Worm (Caenorhabditis elegans) whole organism, young adult: Measurements from ENCODE around the gene F42H10.2.
A peak's percentile ranks its signal among the peaks of the same experiment; 100 is the strongest.

Experiments used
- B0336.3 ChIP-seq: fragments of 200-800 bp; sonication (Bioruptor generic); IDR thresholded peaks from 2 replicates; pipeline ENCODE4 v1.3.6; 2022; ENCODE audit warnings: missing genetic modification characterization, missing compliant biosample characterization
- F10E7.11 ChIP-seq: sonication (generic microtip); optimal IDR thresholded peaks from 2 replicates; lab custom pipeline; 2017; ENCODE audit warnings: mild to moderate bottlenecking, missing genetic modification characterization, moderate library complexity, missing compliant biosample characterization
- K12H6.12 ChIP-seq: fragments of 200-800 bp; sonication (Bioruptor generic); optimal IDR thresholded peaks from 2 replicates; lab custom pipeline; 2018; ENCODE audit warnings: mild to moderate bottlenecking, missing genetic modification characterization, missing compliant biosample characterization
- T26A5.8 ChIP-seq: sonication (generic microtip); optimal IDR thresholded peaks from 2 replicates; lab custom pipeline; 2016; ENCODE audit warnings: missing genetic modification characterization, missing compliant biosample characterization
- Y53G8AR.9 ChIP-seq: fragments of 200-800 bp; sonication (Bioruptor generic); conservative IDR thresholded peaks from 2 replicates; pipeline ENCODE4 v1.3.6; 2022; ENCODE audit warnings: missing genetic modification reagents, missing genetic modification characterization, missing compliant biosample characterization
- Y56A3A.18 ChIP-seq: fragments of 200-800 bp; sonication (Bioruptor generic); IDR thresholded peaks from 2 replicates; pipeline ENCODE4 v1.3.6; 2022; ENCODE audit warnings: missing genetic modification reagents, missing genetic modification characterization, missing compliant biosample characterization
- aptf-3 ChIP-seq: fragments of 200-800 bp; sonication (Bioruptor generic); IDR thresholded peaks from 2 replicates; pipeline ENCODE4 v1.3.6; 2022; ENCODE audit warnings: missing genetic modification characterization, missing compliant biosample characterization
- attf-5 ChIP-seq: fragments of 200-800 bp; sonication (Bioruptor generic); optimal IDR thresholded peaks from 2 replicates; lab custom pipeline; 2018; ENCODE audit warnings: mild to moderate bottlenecking, missing genetic modification characterization, missing compliant biosample characterization
- cebp-1 ChIP-seq, 2 experiments: fragments of 200-800 bp in 1 of 2; sonication (Bioruptor generic) in 1 of 2; sonication (generic microtip) in 1 of 2; IDR thresholded peaks in 1 of 2; optimal IDR thresholded peaks in 1 of 2; 2 replicates each; pipeline versions ENCODE4 v1.3.6 to Lab custom; 2017 to 2022; ENCODE audit warnings: missing compliant biosample characterization in 2 of 2, missing genetic modification characterization in 2 of 2, mild to moderate bottlenecking in 1 of 2, missing genetic modification reagents in 1 of 2, moderate library complexity in 1 of 2
- cebp-2 ChIP-seq: fragments of 200-800 bp; sonication (Bioruptor generic); IDR thresholded peaks from 2 replicates; pipeline ENCODE4 v1.3.6; 2022; ENCODE audit warnings: missing genetic modification characterization, missing compliant biosample characterization
- ceh-27 ChIP-seq: fragments of 200-800 bp; sonication (Bioruptor generic); optimal IDR thresholded peaks from 2 replicates; lab custom pipeline; 2018; ENCODE audit warnings: mild to moderate bottlenecking, missing genetic modification characterization, moderate library complexity, missing compliant biosample characterization
- chd-7 ChIP-seq: sonication (generic microtip); optimal IDR thresholded peaks from 2 replicates; lab custom pipeline; 2016; ENCODE audit warnings: mild to moderate bottlenecking, missing genetic modification characterization, moderate library complexity, missing compliant biosample characterization
- fkh-3 ChIP-seq: sonication (generic microtip); optimal IDR thresholded peaks from 2 replicates; lab custom pipeline; 2016; ENCODE audit warnings: mild to moderate bottlenecking, missing genetic modification characterization, missing compliant biosample characterization
- him-1 ChIP-seq: sonication (generic microtip); optimal IDR thresholded peaks from 2 replicates; lab custom pipeline; 2016; ENCODE audit warnings: missing genotype, missing genetic modification reagents, missing genetic modification characterization, missing compliant biosample characterization
- hlh-12 ChIP-seq: sonication (generic microtip); optimal IDR thresholded peaks from 2 replicates; lab custom pipeline; 2016; ENCODE audit warnings: missing genetic modification characterization, missing compliant biosample characterization
- hmg-20 ChIP-seq: fragments of 200-800 bp; sonication (Bioruptor generic); IDR thresholded peaks from 2 replicates; pipeline ENCODE4 v1.3.6; 2022; ENCODE audit warnings: missing genetic modification reagents, missing genetic modification characterization, missing compliant biosample characterization
- hrde-1 ChIP-seq: sonication (generic microtip); optimal IDR thresholded peaks from 2 replicates; lab custom pipeline; 2016; ENCODE audit warnings: missing genetic modification characterization, mild to moderate bottlenecking, missing compliant biosample characterization, moderate library complexity, missing genotype, missing genetic modification reagents, borderline replicate concordance
- let-607 ChIP-seq, 2 experiments: fragments of 200-800 bp in 1 of 2; sonication (Bioruptor generic) in 1 of 2; sonication (generic microtip) in 1 of 2; optimal IDR thresholded peaks; 2 replicates each; lab custom pipeline; 2016 to 2018; ENCODE audit warnings: mild to moderate bottlenecking in 2 of 2, missing compliant biosample characterization in 2 of 2, missing genetic modification characterization in 2 of 2, moderate library complexity in 2 of 2, missing genotype in 1 of 2
- lin-26 ChIP-seq: fragments of 200-800 bp; sonication (Bioruptor generic); IDR thresholded peaks from 2 replicates; pipeline ENCODE4 v1.3.6; 2022; ENCODE audit warnings: missing genetic modification reagents, missing genetic modification characterization, missing compliant biosample characterization
- lin-40 ChIP-seq: sonication (generic microtip); optimal IDR thresholded peaks from 2 replicates; lab custom pipeline; 2016; ENCODE audit warnings: missing genetic modification characterization, mild to moderate bottlenecking, missing compliant biosample characterization, missing genotype, missing genetic modification reagents
- mcd-1 ChIP-seq: fragments of 200-800 bp; sonication (Bioruptor generic); IDR thresholded peaks from 2 replicates; pipeline ENCODE4 v1.3.6; 2022; ENCODE audit warnings: missing genetic modification reagents, missing genetic modification characterization, missing compliant biosample characterization
- nfya-1 ChIP-seq: sonication (generic microtip); optimal IDR thresholded peaks from 2 replicates; lab custom pipeline; 2017; ENCODE audit warnings: antibody characterized with exemption, missing compliant biosample characterization, missing genetic modification characterization, borderline replicate concordance; ENCODE audit not compliant: insufficient read depth
- rec-8 ChIP-seq, 2 experiments: sonication (generic microtip); optimal IDR thresholded peaks; 2 replicates each; lab custom pipeline; 2016; ENCODE audit warnings: mild to moderate bottlenecking in 2 of 2, missing genetic modification characterization in 2 of 2, missing genetic modification reagents in 2 of 2, missing genotype in 2 of 2, missing biosample characterization in 1 of 2, missing compliant biosample characterization in 1 of 2, moderate library complexity in 1 of 2
- snpc-1.3 ChIP-seq: sonication (generic microtip); optimal IDR thresholded peaks from 2 replicates; lab custom pipeline; 2017; ENCODE audit warnings: missing genetic modification characterization, mild to moderate bottlenecking, missing compliant biosample characterization, antibody characterized with exemption, moderate library complexity, missing genotype, missing genetic modification reagents; ENCODE audit not compliant: insufficient read depth
- snpc-3.4 ChIP-seq: sonication (generic microtip); optimal IDR thresholded peaks from 2 replicates; lab custom pipeline; 2017; ENCODE audit warnings: missing genetic modification characterization, mild to moderate bottlenecking, missing compliant biosample characterization, antibody characterized with exemption, moderate library complexity, missing genotype, missing genetic modification reagents
- sptf-2 ChIP-seq: fragments of 200-800 bp; sonication (Bioruptor generic); optimal IDR thresholded peaks from 2 replicates; lab custom pipeline; 2018; ENCODE audit warnings: mild to moderate bottlenecking, missing genetic modification characterization, missing compliant biosample characterization
- tbp1 ChIP-seq: fragments of 200-800 bp; sonication (Bioruptor generic); optimal IDR thresholded peaks from 2 replicates; lab custom pipeline; 2018; ENCODE audit warnings: mild to moderate bottlenecking, missing genetic modification characterization, missing compliant biosample characterization
- unc-62 ChIP-seq: fragments of 150-350 bp; optimal IDR thresholded peaks from 2 replicates; lab custom pipeline; 2014; ENCODE audit warnings: missing biosample characterization, missing genetic modification reagents, missing genetic modification characterization
- zim-3 ChIP-seq: sonication (generic microtip); optimal IDR thresholded peaks from 2 replicates; lab custom pipeline; 2017; ENCODE audit warnings: mild to moderate bottlenecking, missing genetic modification characterization, moderate library complexity, missing compliant biosample characterization
- ztf-26 ChIP-seq: sonication (generic microtip); optimal IDR thresholded peaks from 2 replicates; lab custom pipeline; 2017; ENCODE audit warnings: missing genetic modification characterization, missing compliant biosample characterization

The F42H10.2 gene

DNA sequence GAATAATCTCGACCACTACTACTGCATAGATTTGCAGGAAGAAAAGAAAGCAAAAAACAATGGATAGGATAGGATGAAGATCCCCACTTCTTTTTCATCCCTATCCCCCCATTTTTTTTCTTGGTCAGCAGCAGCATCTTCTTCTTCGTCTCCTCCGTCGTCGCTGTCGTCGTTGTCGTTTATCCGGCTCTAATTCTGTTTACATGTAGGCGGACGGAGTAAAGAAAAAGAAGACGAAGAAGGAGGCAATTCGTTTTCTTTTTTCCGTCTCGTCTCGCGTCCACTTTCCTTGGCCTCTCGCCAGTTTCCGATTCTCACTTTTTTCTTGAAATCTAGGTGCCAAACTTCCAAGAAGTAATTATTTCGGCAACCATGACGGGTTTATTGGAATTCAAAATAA is 21.3 kb downstream of the F42H10.2 start:
- TF ChIP-seq mcd-1 (GFP tag; lab: Robert Waterston, UW) (no peak), hmg-20 (GFP tag; lab: Robert Waterston, UW) (no peak), K12H6.12 (tag; lab: Kevin White, UChicago) (no peak), Y53G8AR.9 (GFP tag; lab: Robert Waterston, UW) (no peak), zim-3 (tag; lab: Kevin White, UChicago) (no peak), lin-40 (tag; lab: Kevin White, UChicago) (no peak), hlh-12 (tag; lab: Kevin White, UChicago) (no peak), sptf-2 (no peak), cebp-1 (GFP tag; IDR thresholded peaks at IDR 0.05; lab: Robert Waterston, UW) (no peak), cebp-1 (tag; optimal IDR thresholded peaks at IDR 0.05; lab: Kevin White, UChicago) (no peak), T26A5.8 (tag; lab: Kevin White, UChicago) (no peak), unc-62 (GFP tag; lab: Kevin White, UChicago) (no peak), attf-5 (no peak)
- TF ChIP-seq, all 124 proteins: peak for 0

DNA sequence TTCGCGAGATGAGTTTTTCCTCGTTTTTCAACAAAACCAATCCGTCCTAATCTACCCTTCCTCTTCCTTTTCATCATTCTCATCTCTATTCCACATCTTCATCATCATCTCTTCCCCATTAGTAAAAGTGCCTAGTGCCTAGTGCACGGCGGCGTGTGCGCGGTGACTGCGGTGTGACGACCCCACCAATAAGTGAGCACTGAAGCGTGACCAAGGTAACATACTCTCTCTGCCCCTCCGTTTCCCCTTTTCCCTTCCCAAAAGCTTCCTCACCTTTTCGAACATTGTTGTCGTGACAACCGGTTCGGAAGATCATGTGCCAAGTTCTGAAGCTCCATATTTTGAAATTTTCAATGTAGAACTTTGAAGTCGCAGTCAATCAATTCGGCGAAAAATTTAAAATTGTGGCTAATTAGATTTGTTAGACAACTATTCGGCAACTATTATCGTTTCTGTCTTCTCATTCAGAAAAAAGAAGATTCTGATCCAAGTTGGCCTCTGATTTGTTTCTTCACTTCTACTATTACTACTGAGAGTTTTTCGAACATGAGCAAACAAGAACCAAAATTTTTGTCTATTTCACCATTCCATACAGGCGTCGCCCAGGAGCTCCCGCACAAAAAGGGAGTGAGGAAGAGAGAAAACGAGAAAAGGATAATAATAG is 22.0 kb downstream of the F42H10.2 start:
- TF ChIP-seq nfya-1 (tag; lab: Kevin White, UChicago) (no peak), aptf-3 (no peak), cebp-2 (no peak), ceh-27 (GFP tag; lab: Kevin White, UChicago) (no peak), snpc-1.3 (tag; lab: Kevin White, UChicago) (no peak), rec-8 (tag; optimal IDR thresholded peaks at IDR 0.05; lab: Kevin White, UChicago) (no peak)

DNA sequence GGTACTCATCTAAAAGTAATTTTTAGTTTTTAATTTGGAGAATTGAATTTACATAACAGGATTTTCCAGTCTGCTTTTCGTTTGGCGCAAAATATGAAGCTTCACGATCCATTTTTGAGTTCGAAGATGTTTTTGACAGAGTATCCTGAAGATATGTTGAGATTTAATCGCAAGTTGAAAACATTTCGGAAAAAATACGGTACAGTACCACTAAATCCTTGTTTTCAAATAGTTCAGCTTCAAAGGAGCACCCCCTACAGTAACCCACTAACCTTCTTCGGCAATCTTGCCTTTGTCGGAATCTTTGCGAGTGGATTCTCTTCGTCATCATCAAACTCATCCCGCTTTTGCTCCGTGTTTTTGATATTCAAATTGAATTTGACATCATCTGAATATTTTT is 28.6 kb downstream of the F42H10.2 start:
- TF ChIP-seq cebp-1 (GFP tag; IDR thresholded peaks at IDR 0.05; lab: Robert Waterston, UW) (no peak), cebp-1 (tag; optimal IDR thresholded peaks at IDR 0.05; lab: Kevin White, UChicago) (peak; percentile 12), fkh-3 (tag; lab: Kevin White, UChicago) (no peak), B0336.3 (GFP tag; lab: Robert Waterston, UW) (0 out of 2 replicates have a peak, but pooled peaks have one; percentile 47), Y56A3A.18 (GFP tag; lab: Robert Waterston, UW) (0 out of 2 replicates have a peak, but pooled peaks have one; percentile 27), let-607 (tag; optimal IDR thresholded peaks at IDR 0.05; lab: Kevin White, UChicago) (no peak), chd-7 (tag; lab: Kevin White, UChicago) (peak; percentile 64), lin-26 (GFP tag; lab: Robert Waterston, UW) (0 out of 2 replicates have a peak, but pooled peaks have one; percentile 24)

DNA sequence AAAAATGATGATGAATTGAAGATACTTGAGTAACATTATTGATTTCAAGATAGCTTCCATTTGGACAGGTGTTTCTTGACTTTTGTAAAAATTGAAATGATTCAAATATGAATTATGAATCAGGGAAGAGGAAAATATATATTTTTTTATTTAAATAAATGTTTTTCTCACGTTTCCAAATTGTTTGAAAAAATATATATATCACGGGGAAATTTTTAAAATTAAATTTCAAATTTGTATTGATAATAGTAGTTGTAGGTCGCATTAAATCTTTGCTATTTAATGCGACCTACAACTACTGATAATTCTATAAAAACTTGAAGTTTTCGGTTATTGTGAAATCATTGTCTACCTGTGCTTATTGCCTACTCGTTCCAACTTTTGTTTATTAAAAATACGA is 29.5 kb downstream of the F42H10.2 start, which contains the start of gene ZC21.8:
Gene ZC21.8, minus strand, starts transcription at position 101 of the 400 bp plus-strand sequence.
- TF ChIP-seq hrde-1 (tag; lab: Kevin White, UChicago), result no peak
- TF ChIP-seq tbp1, result no peak
- TF ChIP-seq snpc-3.4 (tag; lab: Kevin White, UChicago), result no peak
- no peak for TF ChIP-seq him-1 (tag; lab: Kevin White, UChicago)
- no peak for TF ChIP-seq cebp-2

DNA sequence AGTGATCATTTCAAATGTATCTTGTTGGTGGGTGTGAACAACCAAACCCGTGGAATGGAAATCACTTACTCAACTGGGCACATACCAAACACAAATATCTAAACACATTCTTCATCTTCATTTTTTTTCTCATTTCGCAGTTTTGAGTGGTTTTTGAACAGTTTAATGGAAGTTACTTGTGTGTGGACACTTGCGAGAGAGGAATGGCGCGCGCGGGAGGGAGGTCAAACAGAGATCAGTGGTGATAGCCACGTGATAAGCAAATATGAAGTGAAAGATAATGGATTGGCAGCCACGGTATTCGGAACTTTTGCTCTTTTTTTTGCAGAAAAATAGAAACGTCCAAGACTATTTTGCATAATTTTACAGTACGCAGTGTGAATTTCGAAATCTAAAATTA is 30.2 kb downstream of the F42H10.2 start:
- TF ChIP-seq F10E7.11 (no peak), B0336.3 (GFP tag; lab: Robert Waterston, UW) (no peak), ztf-26 (tag; lab: Kevin White, UChicago) (no peak)
